Worm (Caenorhabditis elegans) whole organism, L1 larva: ENCODE data around the gene K08F4.3.

Experiments
- C34B4.2 ChIP-seq: sonication (generic microtip); optimal IDR thresholded peaks from 2 replicates; lab custom pipeline; 2017; ENCODE audit warnings: mild to moderate bottlenecking, missing genetic modification characterization, missing compliant biosample characterization
- blmp-1 ChIP-seq: fragments of 150-350 bp; optimal IDR thresholded peaks from 2 replicates; lab custom pipeline; 2014; ENCODE audit warnings: missing biosample characterization, missing genetic modification characterization
- ceh-63 ChIP-seq: fragments of 200-800 bp; sonication (Bioruptor generic); optimal IDR thresholded peaks from 2 replicates; lab custom pipeline; 2018; ENCODE audit warnings: mild to moderate bottlenecking, missing genetic modification characterization, missing compliant biosample characterization
- ceh-82 ChIP-seq, 3 experiments: fragments of 150-350 bp in 1 of 3; sonication (generic microtip) in 2 of 3; optimal IDR thresholded peaks; 2 replicates each; lab custom pipeline; 2014 to 2017; ENCODE audit warnings: missing biosample characterization in 3 of 3, missing genetic modification characterization in 3 of 3
- ceh-88 ChIP-seq: fragments of 200-800 bp; sonication (Bioruptor generic); IDR thresholded peaks from 2 replicates; pipeline ENCODE4 v1.3.6; 2022; ENCODE audit warnings: missing genetic modification characterization, missing compliant biosample characterization
- ceh-90 ChIP-seq: sonication (generic microtip); optimal IDR thresholded peaks from 2 replicates; lab custom pipeline; 2016; ENCODE audit warnings: missing genetic modification characterization, missing compliant biosample characterization
- egl-13 ChIP-seq: sonication (generic microtip); optimal IDR thresholded peaks from 2 replicates; lab custom pipeline; 2016; ENCODE audit warnings: missing genotype, missing genetic modification reagents, missing genetic modification characterization, missing compliant biosample characterization
- egl-27 ChIP-seq, 2 experiments: fragments of 150-350 bp in 1 of 2; sonication (generic microtip); optimal IDR thresholded peaks; 3 replicates each; lab custom pipeline; 2017 to 2018; ENCODE audit warnings: missing biosample characterization in 2 of 2, missing genetic modification characterization in 2 of 2, missing genetic modification reagents in 2 of 2
- ets-5 ChIP-seq: fragments of 200-800 bp; sonication (Bioruptor generic); IDR thresholded peaks from 2 replicates; pipeline ENCODE4 v1.3.6; 2022; ENCODE audit warnings: missing genetic modification characterization, missing compliant biosample characterization
- fos-1 ChIP-seq: fragments of 150-350 bp; optimal IDR thresholded peaks from 2 replicates; lab custom pipeline; 2014; ENCODE audit warnings: missing biosample characterization, missing genetic modification characterization
- hlh-17 ChIP-seq: fragments of 200-800 bp; sonication (Bioruptor generic); optimal IDR thresholded peaks from 2 replicates; lab custom pipeline; 2018; ENCODE audit warnings: missing genetic modification characterization, mild to moderate bottlenecking, missing compliant biosample characterization, moderate library complexity, borderline replicate concordance
- irx-1 ChIP-seq: sonication (generic microtip); optimal IDR thresholded peaks from 2 replicates; lab custom pipeline; 2016; ENCODE audit warnings: missing genetic modification characterization, missing compliant biosample characterization
- jun-1 ChIP-seq: fragments of 150-350 bp; optimal IDR thresholded peaks from 2 replicates; lab custom pipeline; 2014; ENCODE audit warnings: missing biosample characterization, missing genetic modification reagents, missing genetic modification characterization
- lin-14 ChIP-seq: fragments of 200-800 bp; sonication (Bioruptor generic); optimal IDR thresholded peaks from 2 replicates; lab custom pipeline; 2018; ENCODE audit warnings: mild to moderate bottlenecking, missing genetic modification characterization, moderate library complexity, missing compliant biosample characterization
- lin-35 ChIP-seq, 2 experiments: fragments of 150-350 bp; optimal IDR thresholded peaks; 2 replicates each; lab custom pipeline; 2014; ENCODE audit warnings: missing biosample characterization in 2 of 2, missing genetic modification characterization in 2 of 2, missing genetic modification reagents in 2 of 2
- lin-39 ChIP-seq: fragments of 150-350 bp; optimal IDR thresholded peaks from 2 replicates; lab custom pipeline; 2014; ENCODE audit warnings: missing biosample characterization, missing genetic modification reagents, missing genetic modification characterization
- lir-3 ChIP-seq: sonication (generic microtip); optimal IDR thresholded peaks from 2 replicates; lab custom pipeline; 2016; ENCODE audit warnings: mild to moderate bottlenecking, missing genetic modification characterization, moderate library complexity, missing compliant biosample characterization; ENCODE audit not compliant: poor library complexity
- lsy-2 ChIP-seq, 2 experiments: fragments of 150-350 bp; optimal IDR thresholded peaks; 2 replicates each; lab custom pipeline; 2014; ENCODE audit warnings: missing biosample characterization in 2 of 2, missing genetic modification characterization in 2 of 2
- mab-9 ChIP-seq: fragments of 200-800 bp; sonication (Bioruptor generic); IDR thresholded peaks from 2 replicates; pipeline ENCODE4 v1.3.6; 2022; ENCODE audit warnings: missing genetic modification reagents, missing genetic modification characterization, missing compliant biosample characterization
- mdl-1 ChIP-seq, 2 experiments: fragments of 150-350 bp; optimal IDR thresholded peaks; 2 replicates each; lab custom pipeline; 2014 to 2017; ENCODE audit warnings: missing biosample characterization in 2 of 2, missing genetic modification characterization in 2 of 2, inconsistent platforms in 1 of 2
- mef-2 ChIP-seq: fragments of 150-350 bp; optimal IDR thresholded peaks from 2 replicates; lab custom pipeline; 2014; ENCODE audit warnings: missing biosample characterization, missing genetic modification characterization
- mep-1 ChIP-seq: fragments of 150-350 bp; optimal IDR thresholded peaks from 2 replicates; lab custom pipeline; 2014; ENCODE audit warnings: missing biosample characterization, missing genetic modification characterization
- nhr-11 ChIP-seq: fragments of 150-350 bp; optimal IDR thresholded peaks from 2 replicates; lab custom pipeline; 2014; ENCODE audit warnings: missing biosample characterization, missing genetic modification characterization
- nhr-12 ChIP-seq: sonication (generic microtip); optimal IDR thresholded peaks from 2 replicates; lab custom pipeline; 2017; ENCODE audit warnings: missing biosample characterization, missing genetic modification characterization
- nhr-19 ChIP-seq: fragments of 200-800 bp; sonication (Bioruptor generic); conservative IDR thresholded peaks from 2 replicates; pipeline ENCODE4 v1.3.6; 2022; ENCODE audit warnings: missing genetic modification characterization, missing compliant biosample characterization
- nhr-20 ChIP-seq: sonication (generic microtip); optimal IDR thresholded peaks from 2 replicates; lab custom pipeline; 2016; ENCODE audit warnings: mild to moderate bottlenecking, missing genetic modification characterization, missing compliant biosample characterization
- nhr-28 ChIP-seq: fragments of 150-350 bp; optimal IDR thresholded peaks from 2 replicates; lab custom pipeline; 2014; ENCODE audit warnings: missing biosample characterization, missing genetic modification characterization
- nhr-71 ChIP-seq: sonication (generic microtip); optimal IDR thresholded peaks from 2 replicates; lab custom pipeline; 2016; ENCODE audit warnings: mild to moderate bottlenecking, missing genetic modification characterization, moderate library complexity, missing compliant biosample characterization
- nhr-84 ChIP-seq: sonication (generic microtip); optimal IDR thresholded peaks from 2 replicates; lab custom pipeline; 2017; ENCODE audit warnings: missing biosample characterization, missing genetic modification characterization
- pax-3 ChIP-seq: fragments of 200-800 bp; sonication (Bioruptor generic); optimal IDR thresholded peaks from 2 replicates; lab custom pipeline; 2018; ENCODE audit warnings: mild to moderate bottlenecking, missing genetic modification characterization, moderate library complexity, missing compliant biosample characterization
- pqm-1 ChIP-seq: sonication (generic microtip); optimal IDR thresholded peaks from 3 replicates; lab custom pipeline; 2017; ENCODE audit warnings: missing biosample characterization, missing genetic modification characterization
- rnt-1 ChIP-seq: sonication (generic microtip); optimal IDR thresholded peaks from 2 replicates; lab custom pipeline; 2016; ENCODE audit warnings: mild to moderate bottlenecking, missing genetic modification characterization, moderate library complexity, missing compliant biosample characterization
- skn-1 ChIP-seq: fragments of 150-350 bp; optimal IDR thresholded peaks from 2 replicates; lab custom pipeline; 2014; ENCODE audit warnings: missing biosample characterization, missing genetic modification characterization
- sptf-1 ChIP-seq: fragments of 150-350 bp; optimal IDR thresholded peaks from 2 replicates; lab custom pipeline; 2014; ENCODE audit warnings: missing biosample characterization, missing genetic modification characterization
- tlp-1 ChIP-seq: fragments of 150-350 bp; optimal IDR thresholded peaks from 2 replicates; lab custom pipeline; 2014; ENCODE audit warnings: missing biosample characterization, missing genetic modification characterization
- unc-30 ChIP-seq: sonication (generic microtip); optimal IDR thresholded peaks from 2 replicates; lab custom pipeline; 2017; ENCODE audit warnings: missing biosample characterization, missing genetic modification characterization
- unc-62 ChIP-seq: fragments of 150-350 bp; optimal IDR thresholded peaks from 2 replicates; lab custom pipeline; 2014; ENCODE audit warnings: missing biosample characterization, missing genetic modification reagents, missing genetic modification characterization
- vab-15 ChIP-seq: sonication (generic microtip); optimal IDR thresholded peaks from 2 replicates; lab custom pipeline; 2017; ENCODE audit warnings: missing genotype, mild to moderate bottlenecking, missing genetic modification characterization, missing compliant biosample characterization
- xbp-1 ChIP-seq: sonication (generic microtip); optimal IDR thresholded peaks from 2 replicates; lab custom pipeline; 2016; ENCODE audit warnings: missing genetic modification characterization, missing compliant biosample characterization

The K08F4.3 gene

ce11 chrIV:10144487-10144886 is 15.4 kb downstream of the K08F4.3 start:
- no peak for TF ChIP-seq egl-13
- peak; percentile 55 for TF ChIP-seq skn-1 (tag; lab: Kevin White, UChicago)
- TF ChIP-seq, all 84 proteins: peak for 1

DNA sequence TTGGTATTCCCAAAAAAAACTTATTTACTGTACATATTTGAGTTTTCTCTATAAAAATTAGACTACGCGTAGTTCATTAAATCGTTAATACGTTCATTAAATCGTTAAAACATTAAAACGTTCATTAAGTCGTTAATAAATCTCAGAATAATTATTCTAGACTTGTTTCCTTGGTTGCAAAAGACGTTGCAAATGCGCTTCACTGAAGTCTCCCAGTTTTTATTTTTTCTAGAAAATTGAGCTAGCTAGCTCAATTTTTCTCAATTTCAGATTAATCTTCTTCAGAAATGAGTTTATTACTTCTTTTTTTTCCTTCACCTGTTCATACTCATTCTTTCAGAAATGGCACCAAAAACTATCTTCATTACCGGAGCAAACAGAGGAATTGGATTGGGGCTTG is 15.9 kb downstream of the K08F4.3 start:
- TF ChIP-seq nhr-19 (GFP tag; lab: Robert Waterston, UW) (no peak), nhr-28 (tag; lab: Kevin White, UChicago) (no peak), ceh-63 (GFP tag; lab: Kevin White, UChicago) (no peak), fos-1 (no peak), egl-27 (tag; optimal IDR thresholded peaks at IDR 0.05; lab: Kevin White, UChicago) (no peak), irx-1 (no peak), sptf-1 (no peak), tlp-1 (tag; lab: Kevin White, UChicago) (no peak), nhr-11 (tag; lab: Kevin White, UChicago) (no peak), C34B4.2 (tag; lab: Kevin White, UChicago) (no peak), jun-1 (tag; lab: Kevin White, UChicago) (no peak), unc-62 (GFP tag; lab: Kevin White, UChicago) (no peak), ets-5 (GFP tag; lab: Robert Waterston, UW) (no peak), vab-15 (tag; lab: Kevin White, UChicago) (no peak), pax-3 (no peak), rnt-1 (no peak), mep-1 (tag; lab: Kevin White, UChicago) (no peak), skn-1 (tag; lab: Kevin White, UChicago) (no peak), pqm-1 (no peak), nhr-71 (tag; lab: Kevin White, UChicago) (no peak)
- TF ChIP-seq, all 84 proteins: peak for 0

ce11 chrIV:10146885-10147284 is 17.8 kb downstream of the K08F4.3 start, which contains the start of gene T14G10.8:
T14G10.8 (minus strand) TSS chrIV:10146985.
- TF ChIP-seq mab-9 (GFP tag; lab: Robert Waterston, UW) (no peak), ets-5 (GFP tag; lab: Robert Waterston, UW) (no peak), lsy-2 (tag; optimal IDR thresholded peaks at IDR 0.05; lab: Kevin White, UChicago) (no peak), ceh-90 (tag; lab: Kevin White, UChicago) (no peak), nhr-84 (tag; lab: Kevin White, UChicago) (no peak), xbp-1 (tag; lab: Kevin White, UChicago) (no peak), nhr-12 (tag; lab: Kevin White, UChicago) (no peak), vab-15 (tag; lab: Kevin White, UChicago) (no peak), ceh-63 (GFP tag; lab: Kevin White, UChicago) (no peak), skn-1 (tag; lab: Kevin White, UChicago) (no peak), pqm-1 (no peak), hlh-17 (GFP tag; lab: Kevin White, UChicago) (no peak), ceh-82 (tag; optimal IDR thresholded peaks at IDR 0.05; lab: Kevin White, UChicago) (no peak), blmp-1 (tag; lab: Kevin White, UChicago) (no peak), mdl-1 (tag; optimal IDR thresholded peaks at IDR 0.05; lab: Kevin White, UChicago) (no peak), fos-1 (no peak), unc-30 (tag; lab: Kevin White, UChicago) (no peak)
- TF ChIP-seq, all 84 proteins: peak for 0

ce11 chrIV:10148938-10149337 is 19.9 kb downstream of the K08F4.3 start, which contains the start of gene pigs-1:
pigs-1 (minus strand) TSS chrIV:10149038.
- TF ChIP-seq mef-2 (tag; lab: Kevin White, UChicago) = no peak

DNA sequence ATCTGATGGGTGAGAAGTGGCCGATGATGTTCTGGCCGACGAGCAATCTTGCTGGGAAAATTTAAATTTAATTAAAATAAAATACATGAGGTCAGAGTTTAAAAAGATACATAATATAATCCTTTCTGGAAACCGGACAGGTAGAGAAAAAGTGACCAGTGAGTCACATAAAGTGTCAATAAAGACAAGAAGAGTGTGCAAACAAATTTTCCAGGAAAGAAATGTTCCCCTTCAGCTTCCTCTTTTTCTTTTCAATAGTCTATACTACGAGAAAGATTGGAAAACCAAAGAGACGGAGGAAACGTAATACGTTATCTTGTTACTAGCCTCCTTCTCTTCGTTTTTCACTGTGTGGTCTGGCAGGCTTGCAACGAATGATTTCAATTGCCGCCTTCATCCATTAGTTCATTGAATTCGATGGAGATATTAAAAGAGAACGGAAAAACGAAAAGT is 21.5 kb downstream of the K08F4.3 start, which contains the start of gene tsp-12:
tsp-12 (minus strand) TSS at position 51 of the 453 bp plus-strand sequence.
- TF ChIP-seq nhr-20 (tag; lab: Kevin White, UChicago) (peak; percentile 1), lin-39 (tag; lab: Kevin White, UChicago) (no peak), irx-1 (no peak), nhr-28 (tag; lab: Kevin White, UChicago) (no peak), lin-35 (GFP tag; optimal IDR thresholded peaks at IDR 0.05; lab: Kevin White, UChicago) (no peak), sptf-1 (no peak), lsy-2 (tag; optimal IDR thresholded peaks at IDR 0.05; lab: Kevin White, UChicago) (peak in 1 of 2 experiments; percentile 33), skn-1 (tag; lab: Kevin White, UChicago) (no peak), lir-3 (no peak), ceh-88 (GFP tag; lab: Robert Waterston, UW) (no peak), lin-14 (GFP tag; lab: Kevin White, UChicago) (peak; percentile 64), blmp-1 (tag; lab: Kevin White, UChicago) (peak; percentile 27)
- TF ChIP-seq, all 84 proteins: peak for 4
